Worm (Caenorhabditis elegans): ENCODE data around the gene C01G10.17.

DNA sequence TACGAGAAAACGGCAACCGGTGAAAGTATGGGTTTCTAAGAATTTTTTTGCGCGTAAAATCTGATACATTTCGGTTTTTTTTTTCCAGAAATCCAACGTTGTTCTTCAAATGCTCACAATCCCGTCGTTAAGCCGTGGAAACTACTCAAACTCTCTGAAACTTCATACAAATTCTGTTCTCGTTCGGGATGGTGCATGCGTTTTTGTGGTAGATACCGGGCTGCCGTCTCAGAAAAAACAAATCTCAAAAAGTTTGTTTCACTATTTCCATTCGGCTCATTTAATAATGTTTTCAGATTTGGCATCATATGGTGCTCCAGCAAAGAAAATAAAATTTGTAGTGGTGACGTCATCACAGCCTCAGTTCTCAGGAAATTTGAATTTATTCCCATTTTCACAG, 35.8 kb upstream of the C01G10.17 start:
- no peak for TF ChIP-seq elt-3 (tag; optimal IDR thresholded peaks at IDR 0.05)
- no peak for TF ChIP-seq nhr-237 (tag; optimal IDR thresholded peaks at IDR 0.05)
- TF ChIP-seq blmp-1 (tag; optimal IDR thresholded peaks at IDR 0.05): no peak
- TF ChIP-seq snpc-4 (tag; optimal IDR thresholded peaks at IDR 0.05): no peak
- no peak for TF ChIP-seq nhr-28 (tag; optimal IDR thresholded peaks at IDR 0.05)
- no peak for TF ChIP-seq pha-4 (tag; optimal IDR thresholded peaks at IDR 0.05)
- no peak for TF ChIP-seq ztf-11 (tag; optimal IDR thresholded peaks at IDR 0.05)
- no peak for TF ChIP-seq nhr-76 (tag; optimal IDR thresholded peaks at IDR 0.05)
- TF ChIP-seq M03D4.4 (tag; optimal IDR thresholded peaks at IDR 0.05): no peak
- no peak for TF ChIP-seq unc-120 (tag; optimal IDR thresholded peaks at IDR 0.05; ENCODE audit: poor library complexity, severe bottlenecking)
- TF ChIP-seq flh-1 (GFP tag; optimal IDR thresholded peaks at IDR 0.05): no peak
- no peak for TF ChIP-seq cnd-1 (tag; optimal IDR thresholded peaks at IDR 0.05)
- TF ChIP-seq unc-39 (tag; optimal IDR thresholded peaks at IDR 0.05): no peak
- no peak for TF ChIP-seq sptf-1 (tag; optimal IDR thresholded peaks at IDR 0.05)

Data from whole organism, mixed stage, embryonic.